Worm (Caenorhabditis elegans) whole organism, midembryonic: Measurements from ENCODE around the gene ztf-18.

ENCODE experiments used
- cog-1 ChIP-seq: sonication (generic microtip); optimal IDR thresholded peaks from 2 replicates; lab custom pipeline; 2016; ENCODE audit warnings: missing genetic modification characterization, missing compliant biosample characterization
- flt-1 ChIP-seq: fragments of 200-800 bp; sonication (Bioruptor generic); IDR thresholded peaks from 2 replicates; pipeline ENCODE4 v1.3.6; 2022; ENCODE audit warnings: missing genetic modification characterization, missing compliant biosample characterization
- klf-2 ChIP-seq: fragments of 200-800 bp; sonication (Bioruptor generic); conservative IDR thresholded peaks from 2 replicates; pipeline ENCODE4 v1.3.6; 2022; ENCODE audit warnings: missing genetic modification reagents, missing genetic modification characterization, missing compliant biosample characterization

DNA sequence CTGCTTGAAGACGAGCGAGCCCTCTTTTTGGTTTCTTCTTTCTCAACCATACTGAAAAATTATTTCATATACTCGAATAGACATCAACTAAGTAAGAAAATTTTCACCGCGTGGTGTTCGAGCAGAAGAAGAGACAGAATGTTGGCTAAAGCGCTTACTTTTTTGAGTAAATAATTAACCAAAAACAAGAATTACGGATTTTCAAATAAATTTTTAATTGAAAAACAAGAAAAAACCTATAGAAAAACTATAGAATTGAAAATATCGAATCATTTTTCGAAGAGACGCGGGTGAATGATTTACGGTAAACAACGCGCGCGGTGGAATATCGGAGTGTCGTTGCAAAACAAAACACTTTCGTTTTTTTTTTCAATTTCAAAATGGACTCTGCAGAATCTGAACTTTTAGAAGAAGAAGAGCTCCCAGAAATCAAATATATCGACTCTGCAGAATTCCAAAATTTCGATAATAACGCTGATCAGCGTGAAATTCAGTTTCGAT is 41.6 kb downstream of the ztf-18 start, which contains the start of the genes rnp-5 and tag-51:
- no peak for TF ChIP-seq flt-1 (GFP tag; lab: Robert Waterston, UW)
- no peak for TF ChIP-seq klf-2 (GFP tag; lab: Robert Waterston, UW)
- no peak for TF ChIP-seq cog-1 (tag; lab: Kevin White, UChicago)
